Fruit fly (Drosophila melanogaster): Measurements from ENCODE around the gene Mcm3.
A peak's percentile ranks its signal among the peaks of the same experiment; 100 is the strongest.

Gene Mcm3

DNA sequence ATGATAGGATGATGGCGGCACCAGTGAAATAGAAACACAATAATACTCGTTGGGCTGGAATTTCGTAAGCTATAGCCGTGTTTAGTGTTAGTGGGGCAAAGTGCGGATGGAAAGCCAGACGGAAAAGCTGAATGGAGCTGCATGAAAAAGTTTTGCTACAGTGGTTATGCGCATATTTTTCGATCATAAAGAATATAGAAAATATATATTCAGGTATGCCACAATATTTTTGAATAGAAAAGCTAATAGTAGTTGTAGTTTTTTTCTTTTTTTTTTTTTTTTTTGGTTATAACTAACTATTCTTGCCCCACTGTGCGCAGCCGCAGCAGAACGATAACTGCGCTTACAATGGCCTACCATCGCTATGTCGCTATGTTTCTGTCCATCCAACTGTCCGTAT, 37.1 kb upstream of the Mcm3 start (continued):
- TF ChIP-seq HLH3B (GFP tag; IDR thresholded peaks at IDR 0.05) (peak; percentile 38; the same call in 1 of the 2 replicates), CG1647 (GFP tag; optimal IDR thresholded peaks at IDR 0.05) (no peak), HLHmδ (GFP tag; optimal IDR thresholded peaks at IDR 0.05) (no peak), CG2712 (tag; optimal IDR thresholded peaks at IDR 0.05) (peak; percentile 7), org-1 (GFP tag; optimal IDR thresholded peaks at IDR 0.05) (no peak), Xrp1 (GFP tag; IDR thresholded peaks at IDR 0.05) (0 out of 2 replicates have a peak, but pooled peaks have one; percentile 12), CG14050 (GFP tag; IDR thresholded peaks at IDR 0.05) (0 out of 3 replicates have a peak, but pooled peaks have one; percentile 12), CG7556 (GFP tag; optimal IDR thresholded peaks at IDR 0.05) (no peak), Tbp (GFP tag; optimal IDR thresholded peaks at IDR 0.05) (no peak), rib (GFP tag; IDR thresholded peaks at IDR 0.05) (no peak), slbo (GFP tag; IDR thresholded peaks at IDR 0.05) (no peak; the same call in 1 of the 2 replicates), ato (GFP tag; IDR thresholded peaks at IDR 0.05; ENCODE audit: partially characterized antibody) (no peak), NK7.1 (GFP tag; optimal IDR thresholded peaks at IDR 0.05) (no peak), bcd (GFP tag; optimal IDR thresholded peaks at IDR 0.05) (no peak), h (optimal IDR thresholded peaks at IDR 0.05) (no peak), CkIIα-i1 (GFP tag; IDR thresholded peaks at IDR 0.05) (no peak), CG4820 (GFP tag; optimal IDR thresholded peaks at IDR 0.05) (peak; percentile 17), br (optimal IDR thresholded peaks at IDR 0.05) (no peak), zf30C (GFP tag; optimal IDR thresholded peaks at IDR 0.05) (no peak), CG7987 (GFP tag; optimal IDR thresholded peaks at IDR 0.05) (no peak), Mad (GFP tag; optimal IDR thresholded peaks at IDR 0.05) (no peak), CG1603 (tag; optimal IDR thresholded peaks at IDR 0.05) (no peak), CG15011 (GFP tag; optimal IDR thresholded peaks at IDR 0.05) (no peak), MTF-1 (GFP tag; optimal IDR thresholded peaks at IDR 0.05; ENCODE audit: borderline replicate concordance) (no peak), wor (GFP tag; IDR thresholded peaks at IDR 0.05) (0 out of 2 replicates have a peak, but pooled peaks have one; percentile 18), CG10462 (GFP tag; optimal IDR thresholded peaks at IDR 0.05) (no peak), eve (GFP tag; optimal IDR thresholded peaks at IDR 0.05) (no peak), CG16779 (GFP tag; IDR thresholded peaks at IDR 0.05) (no peak), Camta (GFP tag; optimal IDR thresholded peaks at IDR 0.05) (no peak), CG11696 (GFP tag; IDR thresholded peaks at IDR 0.05) (no peak), CG6254 (GFP tag; optimal IDR thresholded peaks at IDR 0.05) (no peak), abd-A (tag; optimal IDR thresholded peaks at IDR 0.05) (no peak), Dek (tag; optimal IDR thresholded peaks at IDR 0.05) (no peak), tin (GFP tag; optimal IDR thresholded peaks at IDR 0.05) (peak; percentile 28), CG6683 (GFP tag; optimal IDR thresholded peaks at IDR 0.05) (no peak), nerfin-2 (GFP tag; IDR thresholded peaks at IDR 0.05; ENCODE audit: partially characterized antibody) (no peak), cato (GFP tag; optimal IDR thresholded peaks at IDR 0.05; ENCODE audit: borderline replicate concordance) (no peak), hkb (optimal IDR thresholded peaks at IDR 0.05) (no peak), hkb (GFP tag; IDR thresholded peaks at IDR 0.05) (peak; percentile 48; the same call in 1 of the 2 replicates), sens (GFP tag) (peak; percentile 17), pb (GFP tag; optimal IDR thresholded peaks at IDR 0.05) (no peak), CG11093 (GFP tag; IDR thresholded peaks at IDR 0.05) (no peak), CG6854 (GFP tag; optimal IDR thresholded peaks at IDR 0.05) (no peak), cad (GFP tag; optimal IDR thresholded peaks at IDR 0.05) (no peak), CG18619 (GFP tag; optimal IDR thresholded peaks at IDR 0.05) (no peak), CG10959 (GFP tag; IDR thresholded peaks at IDR 0.05) (no peak), CG13424 (tag; optimal IDR thresholded peaks at IDR 0.05) (no peak), ind (GFP tag; optimal IDR thresholded peaks at IDR 0.05) (peak; percentile 22), cas (GFP tag; IDR thresholded peaks at IDR 0.05) (no peak), CG10321 (GFP tag; IDR thresholded peaks at IDR 0.05) (no peak), Ada2b (GFP tag; IDR thresholded peaks at IDR 0.05) (0 out of 2 replicates have a peak, but pooled peaks have one; percentile 40), jumu (GFP tag; optimal IDR thresholded peaks at IDR 0.05) (no peak), cg (GFP tag; optimal IDR thresholded peaks at IDR 0.05) (no peak)
